Worm (Caenorhabditis elegans) whole organism, early embryonic: ENCODE measurements around the gene osm-7.

Experiments
- ama-1 ChIP-seq: fragments of 150-350 bp; optimal IDR thresholded peaks from 2 replicates; lab custom pipeline; 2014
- ceh-36 ChIP-seq: sonication (generic microtip); optimal IDR thresholded peaks from 2 replicates; lab custom pipeline; 2016; ENCODE audit warnings: missing genetic modification characterization, inconsistent platforms, missing compliant biosample characterization
- hnd-1 ChIP-seq: sonication (generic microtip); optimal IDR thresholded peaks from 2 replicates; lab custom pipeline; 2016; ENCODE audit warnings: missing genetic modification characterization, missing compliant biosample characterization
- tbx-11 ChIP-seq: fragments of 200-800 bp; sonication (Bioruptor generic); IDR thresholded peaks from 2 replicates; pipeline ENCODE4 v1.3.6; 2022; ENCODE audit warnings: missing genetic modification characterization, missing compliant biosample characterization

ce11 chrIII:13526191-13526590 is 49.8 kb upstream of the osm-7 start:
- no peak for TF ChIP-seq hnd-1 (tag; lab: Kevin White, UChicago)
- no peak for TF ChIP-seq ama-1
- no peak for TF ChIP-seq tbx-11 (GFP tag; lab: Robert Waterston, UW)
- no peak for TF ChIP-seq ceh-36 (tag; lab: Kevin White, UChicago)
